Fruit fly (Drosophila melanogaster) S2 (cell line): ENCODE measurements around the gene Rcc1.

Source experiments
- CG8478 ChIP-seq: fragments of >200 bp; optimal IDR thresholded peaks from 2 replicates; lab custom pipeline; 2018
- CTCF ChIP-seq, 2 experiments: fragments of >200 bp; optimal IDR thresholded peaks; 2 replicates each; lab custom pipeline; 2018

DNA sequence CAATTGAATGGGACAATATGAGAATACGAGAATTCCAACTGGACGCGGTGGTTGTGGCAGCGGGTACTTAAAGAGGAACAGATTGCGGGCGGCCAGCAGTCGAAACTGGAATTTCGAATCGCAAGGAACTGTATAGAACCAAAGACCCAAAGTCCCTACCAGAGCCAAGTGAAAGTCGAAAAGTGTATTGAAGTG is 50.5 kb downstream of the Rcc1 start, which contains the start of gene CG13287:
- no peak for TF ChIP-seq CG8478 (lab: Kevin White, UChicago)
- no peak for TF ChIP-seq CTCF (optimal IDR thresholded peaks at IDR 0.05; lab: Kevin White, UChicago)
